Fruit fly (Drosophila melanogaster) whole organism, embryonic: ENCODE results near the gene Rlb1.
A peak's percentile ranks its signal among the peaks of the same experiment; 100 is the strongest.

ENCODE experiments used
- CG10321 ChIP-seq: fragments of 200-800 bp; sonication (Bioruptor generic); IDR thresholded peaks from 2 replicates; pipeline ENCODE4 v1.3.6; 2022; ENCODE audit warnings: missing biosample characterization, missing genetic modification characterization
- CG15269 ChIP-seq: fragments of 200-800 bp; sonication (Bioruptor generic); optimal IDR thresholded peaks from 2 replicates; lab custom pipeline; 2018; ENCODE audit warnings: missing biosample characterization, mild to moderate bottlenecking, missing genetic modification characterization, moderate library complexity
- CG17328 ChIP-seq: fragments of 200-800 bp; sonication (Bioruptor generic); IDR thresholded peaks from 2 replicates; pipeline ENCODE4 v1.3.6; 2022; ENCODE audit warnings: missing biosample characterization, missing genetic modification characterization
- CG17385 ChIP-seq: fragments of 200-800 bp; sonication (Bioruptor generic); optimal IDR thresholded peaks from 3 replicates; lab custom pipeline; 2018; ENCODE audit warnings: missing biosample characterization, mild to moderate bottlenecking, missing genetic modification characterization
- Gsc ChIP-seq: fragments of 200-800 bp; sonication (Bioruptor generic); IDR thresholded peaks from 2 replicates; pipeline ENCODE4 v1.3.6; 2022; ENCODE audit warnings: missing biosample characterization, missing genetic modification characterization
- Jarid2 ChIP-seq: fragments of 200-800 bp; sonication (Bioruptor generic); optimal IDR thresholded peaks from 3 replicates; lab custom pipeline; 2017; ENCODE audit warnings: mild to moderate bottlenecking, missing biosample characterization, missing genetic modification reagents, missing genetic modification characterization
- Mes4 ChIP-seq: fragments of 200-800 bp; sonication (Bioruptor generic); optimal IDR thresholded peaks from 2 replicates; lab custom pipeline; 2016; ENCODE audit warnings: missing biosample characterization, missing genetic modification characterization
- Ptx1 ChIP-seq: fragments of 200-800 bp; sonication (Bioruptor generic); IDR thresholded peaks from 2 replicates; pipeline ENCODE4 v1.3.6; 2022; ENCODE audit warnings: missing biosample characterization, missing genetic modification characterization
- ato ChIP-seq: fragments of 200-800 bp; sonication (Bioruptor generic); IDR thresholded peaks from 2 replicates; pipeline ENCODE4 v1.3.6; 2022; ENCODE audit warnings: missing biosample characterization, missing genetic modification characterization; ENCODE audit not compliant: partially characterized antibody
- bigmax ChIP-seq: fragments of 200-800 bp; sonication (Bioruptor generic); optimal IDR thresholded peaks from 2 replicates; lab custom pipeline; 2018; ENCODE audit warnings: missing biosample characterization, mild to moderate bottlenecking, missing genetic modification characterization
- chn ChIP-seq: fragments of 200-800 bp; sonication (Bioruptor generic); optimal IDR thresholded peaks from 2 replicates; lab custom pipeline; 2016; ENCODE audit warnings: missing biosample characterization, missing genetic modification characterization
- schlank ChIP-seq: fragments of 200-800 bp; sonication (Bioruptor generic); optimal IDR thresholded peaks from 2 replicates; lab custom pipeline; 2018; ENCODE audit warnings: missing biosample characterization, mild to moderate bottlenecking, missing genetic modification characterization
- twi ChIP-seq: fragments of 200-800 bp; optimal IDR thresholded peaks from 2 replicates; lab custom pipeline; 2019; ENCODE audit warnings: missing biosample characterization, mild to moderate bottlenecking, missing genetic modification characterization, moderate library complexity

DNA sequence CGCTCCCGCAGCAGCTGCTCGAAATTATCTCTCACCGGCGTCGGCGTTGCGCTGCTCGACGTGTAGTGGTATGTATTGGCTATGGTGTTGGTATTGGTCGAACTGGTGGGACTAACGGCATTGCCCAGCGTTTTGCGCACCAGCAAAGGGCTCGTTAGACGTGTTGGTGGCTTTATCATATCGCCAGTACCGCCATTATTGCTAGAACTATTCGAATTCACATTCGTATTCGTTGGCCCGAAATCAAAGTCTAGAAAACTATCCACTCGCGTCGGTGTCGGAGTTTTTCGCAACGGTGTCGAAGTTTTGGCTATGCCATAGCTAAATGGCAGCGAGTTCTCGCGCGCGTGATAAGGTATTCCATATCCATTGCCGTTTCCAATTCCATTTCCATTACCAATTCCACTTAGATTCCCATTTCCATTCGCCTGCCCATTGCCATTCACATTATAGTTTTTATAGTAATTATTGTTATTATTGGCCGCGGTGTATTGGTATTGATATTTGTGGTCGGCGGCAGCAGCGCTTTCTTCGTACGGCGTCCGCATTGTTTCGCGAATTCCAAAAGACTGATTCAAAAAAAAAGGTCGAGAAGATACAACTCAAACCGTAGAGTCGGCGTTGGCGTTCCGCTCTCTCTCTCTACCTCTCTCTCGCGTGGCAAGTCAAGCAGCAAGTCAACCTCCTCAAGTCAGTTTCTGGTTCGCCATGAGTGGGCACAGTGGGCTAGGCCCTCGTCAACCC lies 19.5 kb downstream of the Rlb1 start, which contains the start of gene by:
- no peak for TF ChIP-seq Mes4
- TF ChIP-seq CG15269 (tag; lab: Kevin White, UChicago): no peak
- peak; percentile 71 for TF ChIP-seq Jarid2 (GFP tag; lab: Kevin White, UChicago)
- TF ChIP-seq bigmax (GFP tag; lab: Kevin White, UChicago): no peak
- no peak for TF ChIP-seq CG17328 (GFP tag; lab: Robert Waterston, UW)
- TF ChIP-seq Ptx1 (GFP tag; lab: Robert Waterston, UW): no peak
- TF ChIP-seq twi (tag; lab: Kevin White, UChicago): no peak
- TF ChIP-seq Gsc (GFP tag; lab: Robert Waterston, UW): no peak
- no peak for TF ChIP-seq schlank
- no peak for TF ChIP-seq CG17385 (GFP tag; lab: Kevin White, UChicago)
- no peak for TF ChIP-seq ato (GFP tag; lab: Robert Waterston, UW)
- no peak for TF ChIP-seq CG10321
- no peak for TF ChIP-seq chn (GFP tag; lab: Kevin White, UChicago)
